Worm (Caenorhabditis elegans): ENCODE results near the gene zipt-9.

The zipt-9 gene

ce11 chrV:13669170-13669569 lies 45.9 kb downstream of the zipt-9 start:
- TF ChIP-seq flh-1 (GFP tag; optimal IDR thresholded peaks at IDR 0.05) (no peak), M03D4.4 (tag; optimal IDR thresholded peaks at IDR 0.05) (no peak), unc-62 (GFP tag; optimal IDR thresholded peaks at IDR 0.05) (no peak), snpc-4 (tag; optimal IDR thresholded peaks at IDR 0.05) (no peak), drap-1 (GFP tag; optimal IDR thresholded peaks at IDR 0.05) (no peak), ceh-39 (tag; optimal IDR thresholded peaks at IDR 0.05) (no peak), nhr-28 (tag; optimal IDR thresholded peaks at IDR 0.05) (no peak), mep-1 (tag; optimal IDR thresholded peaks at IDR 0.05) (no peak), sptf-1 (tag; optimal IDR thresholded peaks at IDR 0.05) (no peak), nhr-2 (tag; optimal IDR thresholded peaks at IDR 0.05) (no peak), ces-1 (GFP tag; optimal IDR thresholded peaks at IDR 0.05) (no peak), unc-120 (tag; optimal IDR thresholded peaks at IDR 0.05; ENCODE audit: poor library complexity, severe bottlenecking) (no peak), hlh-1 (tag; optimal IDR thresholded peaks at IDR 0.05) (no peak), elt-1 (tag; optimal IDR thresholded peaks at IDR 0.05; ENCODE audit: borderline replicate concordance, insufficient read depth) (no peak), elt-3 (tag; optimal IDR thresholded peaks at IDR 0.05) (no peak), lin-32 (GFP tag; optimal IDR thresholded peaks at IDR 0.05) (no peak), tbx-8 (GFP tag; optimal IDR thresholded peaks at IDR 0.05) (no peak), unc-39 (tag; optimal IDR thresholded peaks at IDR 0.05) (no peak)

- TF ChIP-seq sptf-1 (tag; optimal IDR thresholded peaks at IDR 0.05) (peak; percentile 13), mep-1 (tag; optimal IDR thresholded peaks at IDR 0.05) (no peak), M03D4.4 (tag; optimal IDR thresholded peaks at IDR 0.05) (no peak), nhr-12 (tag; optimal IDR thresholded peaks at IDR 0.05) (no peak), sem-2 (GFP tag; optimal IDR thresholded peaks at IDR 0.05) (no peak), snpc-4 (tag; optimal IDR thresholded peaks at IDR 0.05) (no peak)
These were observed 46.7 kb downstream of the zipt-9 start for ce11 chrV:13668337-13668736.

ce11 chrV:13666460-13666859 lies 48.6 kb downstream of the zipt-9 start:
- TF ChIP-seq blmp-1 (tag; optimal IDR thresholded peaks at IDR 0.05), result no peak
- TF ChIP-seq flh-1 (GFP tag; optimal IDR thresholded peaks at IDR 0.05), result no peak
- no peak for TF ChIP-seq unc-39 (tag; optimal IDR thresholded peaks at IDR 0.05)
- TF ChIP-seq bed-3 (GFP tag; optimal IDR thresholded peaks at IDR 0.05), result no peak
- no peak for TF ChIP-seq ceh-39 (tag; optimal IDR thresholded peaks at IDR 0.05)
- TF ChIP-seq nhr-237 (tag; optimal IDR thresholded peaks at IDR 0.05), result no peak
- TF ChIP-seq ztf-11 (tag; optimal IDR thresholded peaks at IDR 0.05), result no peak
- TF ChIP-seq mep-1 (tag; optimal IDR thresholded peaks at IDR 0.05), result no peak
- no peak for TF ChIP-seq unc-120 (tag; optimal IDR thresholded peaks at IDR 0.05; ENCODE audit: poor library complexity, severe bottlenecking)
- no peak for TF ChIP-seq nhr-2 (tag; optimal IDR thresholded peaks at IDR 0.05)
- no peak for TF ChIP-seq drap-1 (GFP tag; optimal IDR thresholded peaks at IDR 0.05)
- TF ChIP-seq nhr-76 (tag; optimal IDR thresholded peaks at IDR 0.05), result no peak
- TF ChIP-seq ceh-43 (GFP tag; optimal IDR thresholded peaks at IDR 0.05), result no peak
- TF ChIP-seq lsy-2 (tag; optimal IDR thresholded peaks at IDR 0.05), result no peak
- no peak for TF ChIP-seq nhr-28 (tag; optimal IDR thresholded peaks at IDR 0.05)
- TF ChIP-seq hlh-1 (tag; optimal IDR thresholded peaks at IDR 0.05), result no peak
- no peak for TF ChIP-seq ham-2 (GFP tag; optimal IDR thresholded peaks at IDR 0.05)

- TF ChIP-seq bed-3 (GFP tag; optimal IDR thresholded peaks at IDR 0.05), result no peak
- TF ChIP-seq ztf-11 (tag; optimal IDR thresholded peaks at IDR 0.05), result no peak
- TF ChIP-seq hlh-1 (tag; optimal IDR thresholded peaks at IDR 0.05), result peak; percentile 33
- TF ChIP-seq nhr-2 (tag; optimal IDR thresholded peaks at IDR 0.05), result peak; percentile 26
- TF ChIP-seq lin-13 (tag; optimal IDR thresholded peaks at IDR 0.05), result no peak
- TF ChIP-seq unc-62 (GFP tag; optimal IDR thresholded peaks at IDR 0.05), result no peak
- no peak for TF ChIP-seq nhr-76 (tag; optimal IDR thresholded peaks at IDR 0.05)
These were observed 50.0 kb downstream of the zipt-9 start, which contains the start of gene rde-12 for ce11 chrV:13665089-13665488. Gene rde-12 (plus strand): TSS chrV:13665389.

ce11 chrV:13664340-13664916 lies 50.6 kb downstream of the zipt-9 start:
- peak; percentile 30 for TF ChIP-seq mep-1 (tag; optimal IDR thresholded peaks at IDR 0.05)
- TF ChIP-seq tbx-8 (GFP tag; optimal IDR thresholded peaks at IDR 0.05), result no peak

Data from whole organism, mixed stage, embryonic.